Worm (Caenorhabditis elegans) whole organism, midembryonic: ENCODE results near the gene B0252.5.
A peak's percentile ranks its signal among the peaks of the same experiment; 100 is the strongest.
"Not testable (repeated sequence)": the region's sequence is repeated elsewhere in the genome, so short reads cannot be mapped to it uniquely, and the experiment has no call there.

Experiments used
- T22C8.4 ChIP-seq: fragments of 200-800 bp; sonication (Bioruptor generic); IDR thresholded peaks from 2 replicates; pipeline ENCODE4 v1.3.6; 2022; ENCODE audit warnings: missing genetic modification characterization, missing compliant biosample characterization
- cog-1 ChIP-seq: sonication (generic microtip); optimal IDR thresholded peaks from 2 replicates; lab custom pipeline; 2016; ENCODE audit warnings: missing genetic modification characterization, missing compliant biosample characterization
- flt-1 ChIP-seq: fragments of 200-800 bp; sonication (Bioruptor generic); IDR thresholded peaks from 2 replicates; pipeline ENCODE4 v1.3.6; 2022; ENCODE audit warnings: missing genetic modification characterization, missing compliant biosample characterization
- klf-2 ChIP-seq: fragments of 200-800 bp; sonication (Bioruptor generic); conservative IDR thresholded peaks from 2 replicates; pipeline ENCODE4 v1.3.6; 2022; ENCODE audit warnings: missing genetic modification reagents, missing genetic modification characterization, missing compliant biosample characterization
- med-1 ChIP-seq: sonication (generic microtip); optimal IDR thresholded peaks from 2 replicates; lab custom pipeline; 2017; ENCODE audit warnings: missing genetic modification characterization, mild to moderate bottlenecking, missing compliant biosample characterization, antibody characterized with exemption, missing genetic modification reagents; ENCODE audit not compliant: insufficient read depth
- ref-1 ChIP-seq: fragments of 200-800 bp; sonication (Bioruptor generic); conservative IDR thresholded peaks from 2 replicates; pipeline ENCODE4 v1.3.6; 2022; ENCODE audit warnings: missing genetic modification reagents, missing genetic modification characterization, missing compliant biosample characterization
- tab-1 ChIP-seq: fragments of 200-800 bp; sonication (Bioruptor generic); IDR thresholded peaks from 2 replicates; pipeline ENCODE4 v1.3.6; 2022; ENCODE audit warnings: missing genetic modification characterization, missing compliant biosample characterization
- ztf-23 ChIP-seq: fragments of 200-800 bp; sonication (Bioruptor generic); IDR thresholded peaks from 2 replicates; pipeline ENCODE4 v1.3.6; 2022; ENCODE audit warnings: missing genetic modification reagents, missing genetic modification characterization, missing compliant biosample characterization
- ztf-29 ChIP-seq: fragments of 200-800 bp; sonication (Bioruptor generic); IDR thresholded peaks from 2 replicates; pipeline ENCODE4 v1.3.6; 2022; ENCODE audit warnings: missing genetic modification reagents, missing genetic modification characterization, missing compliant biosample characterization

B0252.5 gene

ce11 chrII:6908689-6909088 lies 10.0 kb downstream of the B0252.5 start:
- no peak for TF ChIP-seq klf-2 (GFP tag; lab: Robert Waterston, UW)
- no peak for TF ChIP-seq cog-1 (tag; lab: Kevin White, UChicago)
- no peak for TF ChIP-seq ztf-23
- TF ChIP-seq T22C8.4 (GFP tag; lab: Robert Waterston, UW): no peak
- no peak for TF ChIP-seq flt-1
- no peak for TF ChIP-seq ztf-29
- TF ChIP-seq tab-1 (GFP tag; lab: Robert Waterston, UW): no peak
- no peak for TF ChIP-seq med-1 (GFP tag; lab: Kevin White, UChicago)
- no peak for TF ChIP-seq ref-1

- TF ChIP-seq cog-1 (tag; lab: Kevin White, UChicago); klf-2 (GFP tag; lab: Robert Waterston, UW); ztf-23: not testable (repeated sequence)
Measured at ce11 chrII:6907657-6908056, 11.0 kb downstream of the B0252.5 start, which contains the start of gene B0252.3. Gene B0252.3 (minus strand): TSS chrII:6907757.

- no peak for TF ChIP-seq klf-2 (GFP tag; lab: Robert Waterston, UW)
- TF ChIP-seq ztf-23: no peak
- no peak for TF ChIP-seq flt-1
- TF ChIP-seq tab-1 (GFP tag; lab: Robert Waterston, UW): no peak
- TF ChIP-seq cog-1 (tag; lab: Kevin White, UChicago): no peak
- no peak for TF ChIP-seq med-1 (GFP tag; lab: Kevin White, UChicago)
Measured at ce11 chrII:6901795-6902194, 16.9 kb downstream of the B0252.5 start, which contains the start of gene psmd-9. Gene psmd-9 (plus strand): TSS chrII:6902095.

- no peak for TF ChIP-seq klf-2 (GFP tag; lab: Robert Waterston, UW)
- TF ChIP-seq ref-1: no peak
- TF ChIP-seq flt-1: no peak
- TF ChIP-seq T22C8.4 (GFP tag; lab: Robert Waterston, UW): no peak
- no peak for TF ChIP-seq cog-1 (tag; lab: Kevin White, UChicago)
- TF ChIP-seq med-1 (GFP tag; lab: Kevin White, UChicago): no peak
- TF ChIP-seq ztf-29: no peak
- TF ChIP-seq ztf-23: no peak
- no peak for TF ChIP-seq tab-1 (GFP tag; lab: Robert Waterston, UW)
Measured at ce11 chrII:6900708-6901107, 18.0 kb downstream of the B0252.5 start.

ce11 chrII:6898017-6898779 lies 20.5 kb downstream of the B0252.5 start, which contains the start of gene hrpl-1:
Gene hrpl-1 (plus strand): TSS chrII:6898729.
- TF ChIP-seq klf-2 (GFP tag; lab: Robert Waterston, UW) (peak; percentile 56; the same call in 1 of the 2 replicates), cog-1 (tag; lab: Kevin White, UChicago) (no peak), ref-1 (peak; percentile 57), tab-1 (GFP tag; lab: Robert Waterston, UW) (peak; percentile 74; the same call in 1 of the 2 replicates), ztf-23 (peak; percentile 65; the same call in 1 of the 2 replicates), ztf-29 (peak; percentile 43; the same call in 1 of the 2 replicates), med-1 (GFP tag; lab: Kevin White, UChicago) (peak; percentile 79), T22C8.4 (GFP tag; lab: Robert Waterston, UW) (0 out of 2 replicates have a peak, but pooled peaks have one; percentile 20), flt-1 (peak; percentile 88)

DNA sequence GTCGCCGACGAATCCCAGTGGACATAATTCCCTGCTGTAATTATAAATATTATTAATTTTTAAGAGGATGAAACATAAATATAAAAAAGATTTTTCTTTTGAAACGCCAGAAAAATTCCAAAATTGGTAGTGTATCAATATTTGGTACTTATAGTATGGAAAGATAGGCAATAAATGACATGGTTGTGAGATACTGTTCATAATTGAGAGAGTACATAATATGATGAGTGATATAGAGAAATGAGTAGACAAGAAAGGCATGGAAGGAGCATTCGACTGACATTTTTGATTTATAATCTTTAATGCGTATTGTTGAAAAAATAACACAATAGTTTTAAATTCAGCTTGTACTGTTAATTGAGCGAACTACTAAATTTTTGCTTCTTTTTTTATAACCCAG lies 21.2 kb downstream of the B0252.5 start, which contains the start of gene C44B7.11:
Gene C44B7.11 (minus strand): TSS at position 34 of the 400 bp plus-strand sequence.
- TF ChIP-seq cog-1 (tag; lab: Kevin White, UChicago) (no peak), klf-2 (GFP tag; lab: Robert Waterston, UW) (no peak)

ce11 chrII:6893589-6894245 lies 25.0 kb downstream of the B0252.5 start, which contains the start of gene adal-1:
Gene adal-1 (minus strand): TSS chrII:6893639.
- TF ChIP-seq klf-2 (GFP tag; lab: Robert Waterston, UW) (no peak), T22C8.4 (GFP tag; lab: Robert Waterston, UW) (no peak), med-1 (GFP tag; lab: Kevin White, UChicago) (no peak), ztf-23 (no peak), tab-1 (GFP tag; lab: Robert Waterston, UW) (no peak), flt-1 (no peak)

DNA sequence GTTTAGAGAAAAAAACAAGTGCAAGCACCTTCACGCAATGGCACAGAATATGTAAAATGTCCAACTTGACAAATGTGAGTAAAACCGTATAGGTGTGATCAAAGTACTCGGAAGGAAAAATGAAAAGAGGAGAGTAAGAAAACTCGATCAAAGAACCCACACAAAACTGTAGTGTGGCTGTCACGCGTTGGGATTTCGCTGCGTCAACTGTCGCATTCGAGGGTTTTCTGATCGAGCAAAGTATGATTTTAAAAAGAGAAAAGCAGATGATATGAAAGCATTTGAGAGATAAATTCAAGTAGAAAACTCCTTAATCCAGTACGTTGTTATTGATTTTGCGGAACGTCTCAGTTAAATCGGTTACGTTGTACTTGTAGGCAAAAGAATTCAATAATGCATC lies 26.8 kb downstream of the B0252.5 start:
- TF ChIP-seq tab-1 (GFP tag; lab: Robert Waterston, UW): no peak
- no peak for TF ChIP-seq ztf-23
- TF ChIP-seq ztf-29: no peak
- TF ChIP-seq T22C8.4 (GFP tag; lab: Robert Waterston, UW): no peak
- no peak for TF ChIP-seq cog-1 (tag; lab: Kevin White, UChicago)
- no peak for TF ChIP-seq klf-2 (GFP tag; lab: Robert Waterston, UW)
- TF ChIP-seq med-1 (GFP tag; lab: Kevin White, UChicago): no peak
- TF ChIP-seq flt-1: no peak
- no peak for TF ChIP-seq ref-1

DNA sequence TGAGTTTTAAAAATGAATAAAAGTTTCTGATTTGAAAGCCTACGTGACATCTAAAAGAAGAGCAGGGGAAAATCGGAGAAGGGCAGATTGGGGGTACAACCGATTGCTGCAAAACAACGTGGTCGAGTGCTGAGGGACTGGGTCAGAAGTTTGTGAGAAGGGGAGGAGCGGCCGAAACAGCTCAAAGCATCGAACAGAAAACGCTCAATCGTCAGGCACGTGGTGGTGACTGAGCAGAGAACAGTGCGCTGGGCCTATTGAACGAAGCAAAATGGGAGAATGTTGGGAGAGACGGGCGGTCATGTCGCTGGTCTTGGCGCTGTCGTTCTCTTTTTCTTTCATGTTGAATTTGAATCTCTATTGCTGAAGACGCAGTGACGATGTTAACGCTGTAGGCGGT lies 27.5 kb downstream of the B0252.5 start:
- TF ChIP-seq T22C8.4 (GFP tag; lab: Robert Waterston, UW) (no peak), ref-1 (no peak), cog-1 (tag; lab: Kevin White, UChicago) (no peak), med-1 (GFP tag; lab: Kevin White, UChicago) (no peak), klf-2 (GFP tag; lab: Robert Waterston, UW) (no peak), ztf-29 (no peak), ztf-23 (no peak), flt-1 (no peak), tab-1 (GFP tag; lab: Robert Waterston, UW) (no peak)
